Fruit fly (Drosophila melanogaster) whole organism, pupa: ENCODE measurements around the gene Nrx-IV.

Experiments used
- CG10348 ChIP-seq: fragments of 200-800 bp; sonication (Bioruptor generic); IDR thresholded peaks from 2 replicates; pipeline ENCODE4 v1.3.6; 2022; ENCODE audit warnings: missing biosample characterization, missing genetic modification characterization
- CG17806 ChIP-seq: fragments of 200-800 bp; sonication (Bioruptor generic); optimal IDR thresholded peaks from 2 replicates; lab custom pipeline; 2018; ENCODE audit warnings: missing biosample characterization, mild to moderate bottlenecking, missing genetic modification characterization, moderate library complexity
- CG8159 ChIP-seq: fragments of 200-800 bp; sonication (Bioruptor generic); optimal IDR thresholded peaks from 3 replicates; lab custom pipeline; 2018; ENCODE audit warnings: missing biosample characterization, mild to moderate bottlenecking, missing genetic modification characterization, moderate library complexity
- CG8301 ChIP-seq: fragments of 200-800 bp; sonication (Bioruptor generic); optimal IDR thresholded peaks from 2 replicates; lab custom pipeline; 2018; ENCODE audit warnings: missing biosample characterization, mild to moderate bottlenecking, missing genetic modification characterization
- D1 ChIP-seq: fragments of 200-800 bp; sonication (Bioruptor generic); optimal IDR thresholded peaks from 2 replicates; lab custom pipeline; 2018; ENCODE audit warnings: missing biosample characterization, mild to moderate bottlenecking, missing genetic modification characterization, moderate library complexity
- EcR ChIP-seq: fragments of 200-800 bp; sonication (Bioruptor generic); optimal IDR thresholded peaks from 3 replicates; lab custom pipeline; 2019; ENCODE audit warnings: missing biosample characterization, missing genetic modification characterization, mild to moderate bottlenecking, moderate library complexity, missing genetic modification reagents
- Pif1B ChIP-seq: fragments of 200-800 bp; sonication (Bioruptor generic); optimal IDR thresholded peaks from 3 replicates; lab custom pipeline; 2016; ENCODE audit warnings: missing biosample characterization, missing genetic modification characterization
- Snoo ChIP-seq: fragments of 200-800 bp; sonication (Bioruptor generic); optimal IDR thresholded peaks from 3 replicates; lab custom pipeline; 2017; ENCODE audit warnings: missing biosample characterization, mild to moderate bottlenecking, missing genetic modification characterization, inconsistent platforms
- fd96Ca ChIP-seq: fragments of 200-800 bp; sonication (Bioruptor generic); IDR thresholded peaks from 3 replicates; pipeline ENCODE4 v1.3.6; 2022; ENCODE audit warnings: missing biosample characterization, missing genetic modification characterization
- gl ChIP-seq: fragments of 200-800 bp; sonication (Bioruptor generic); optimal IDR thresholded peaks from 2 replicates; lab custom pipeline; 2018; ENCODE audit warnings: missing biosample characterization, mild to moderate bottlenecking, missing genetic modification characterization

dm6 chr3L:12177301-12177700 lies 31.0 kb downstream of the Nrx-IV start, which contains the start of gene CAH2:
- TF ChIP-seq CG10348 (GFP tag; lab: Robert Waterston, UW) (no peak), CG8301 (no peak), CG17806 (tag; lab: Kevin White, UChicago) (no peak), EcR (GFP tag; lab: Kevin White, UChicago) (no peak), gl (tag; lab: Kevin White, UChicago) (no peak), fd96Ca (GFP tag; lab: Robert Waterston, UW) (no peak), CG8159 (tag; lab: Kevin White, UChicago) (no peak), Pif1B (GFP tag; lab: Kevin White, UChicago) (no peak), D1 (no peak), Snoo (no peak)
